Fruit fly (Drosophila melanogaster) whole organism, adult: ENCODE measurements around the gene btl.

Experiments used
- CG11617 ChIP-seq: fragments of 200-800 bp; sonication (Bioruptor generic); optimal IDR thresholded peaks from 2 replicates; lab custom pipeline; 2017; ENCODE audit warnings: mild to moderate bottlenecking, missing biosample characterization, missing genetic modification reagents, missing genetic modification characterization
- CG12768 ChIP-seq: fragments of 200-800 bp; sonication (Bioruptor generic); optimal IDR thresholded peaks from 2 replicates; lab custom pipeline; 2017; ENCODE audit warnings: missing biosample characterization, missing genetic modification characterization, mild to moderate bottlenecking, moderate library complexity, missing genetic modification reagents
- CG14711 ChIP-seq: fragments of 200-800 bp; sonication (Bioruptor generic); optimal IDR thresholded peaks from 2 replicates; lab custom pipeline; 2018; ENCODE audit warnings: missing biosample characterization, mild to moderate bottlenecking, missing genetic modification characterization, moderate library complexity
- CG1620 ChIP-seq: fragments of 200-800 bp; sonication (Bioruptor generic); optimal IDR thresholded peaks from 2 replicates; lab custom pipeline; 2016; ENCODE audit warnings: missing biosample characterization, missing genetic modification characterization
- CG33017 ChIP-seq: fragments of 200-800 bp; sonication (Bioruptor generic); optimal IDR thresholded peaks from 2 replicates; lab custom pipeline; 2018; ENCODE audit warnings: missing biosample characterization, mild to moderate bottlenecking, missing genetic modification characterization, moderate library complexity
- CG5204 ChIP-seq: fragments of 200-800 bp; sonication (Bioruptor generic); optimal IDR thresholded peaks from 2 replicates; lab custom pipeline; 2016; ENCODE audit warnings: missing biosample characterization, missing genetic modification characterization
- CG7045 ChIP-seq: fragments of 200-800 bp; sonication (Bioruptor generic); optimal IDR thresholded peaks from 2 replicates; lab custom pipeline; 2017; ENCODE audit warnings: missing biosample characterization, mild to moderate bottlenecking, missing genetic modification characterization
- CG7101 ChIP-seq: fragments of 200-800 bp; sonication (Bioruptor generic); optimal IDR thresholded peaks from 2 replicates; lab custom pipeline; 2018; ENCODE audit warnings: missing biosample characterization, mild to moderate bottlenecking, missing genetic modification characterization, moderate library complexity
- Clk ChIP-seq: fragments of 200-800 bp; sonication (Bioruptor generic); optimal IDR thresholded peaks from 2 replicates; lab custom pipeline; 2017; ENCODE audit warnings: missing biosample characterization, missing genetic modification characterization
- Crg-1 ChIP-seq: fragments of 200-800 bp; sonication (Bioruptor generic); optimal IDR thresholded peaks from 2 replicates; lab custom pipeline; 2016; ENCODE audit warnings: missing biosample characterization, missing genetic modification characterization
- Hr96 ChIP-seq: fragments of 200-800 bp; sonication (Bioruptor generic); optimal IDR thresholded peaks from 2 replicates; lab custom pipeline; 2016; ENCODE audit warnings: missing biosample characterization, missing genetic modification characterization
- Mnt ChIP-seq: fragments of 200-800 bp; sonication (Bioruptor generic); optimal IDR thresholded peaks from 2 replicates; lab custom pipeline; 2016; ENCODE audit warnings: missing biosample characterization, mild to moderate bottlenecking, missing genetic modification characterization
- bab1 ChIP-seq: fragments of 200-800 bp; sonication (Bioruptor generic); optimal IDR thresholded peaks from 3 replicates; lab custom pipeline; 2019; ENCODE audit warnings: missing biosample characterization, mild to moderate bottlenecking, missing genetic modification characterization, moderate library complexity
- cic ChIP-seq: fragments of 200-800 bp; sonication (Bioruptor generic); optimal IDR thresholded peaks from 2 replicates; lab custom pipeline; 2017; ENCODE audit warnings: missing biosample characterization, mild to moderate bottlenecking, missing genetic modification characterization, moderate library complexity
- cnc ChIP-seq, 2 experiments: fragments of >200 bp; optimal IDR thresholded peaks; 2 replicates each; lab custom pipeline; 2017
- kay ChIP-seq: fragments of 200-800 bp; sonication (Bioruptor generic); peaks from one replicate; lab custom pipeline; 2016; ENCODE audit warnings: missing biosample characterization, missing genetic modification characterization, borderline replicate concordance
- ovo ChIP-seq: fragments of 200-800 bp; sonication (Bioruptor generic); optimal IDR thresholded peaks from 2 replicates; lab custom pipeline; 2016; ENCODE audit warnings: missing biosample characterization, missing genetic modification characterization
- pad ChIP-seq: fragments of 200-800 bp; sonication (Bioruptor generic); optimal IDR thresholded peaks from 3 replicates; lab custom pipeline; 2017; ENCODE audit warnings: missing biosample characterization, missing genetic modification characterization, mild to moderate bottlenecking, moderate library complexity, missing genetic modification reagents
- tj ChIP-seq: fragments of 200-800 bp; sonication (Bioruptor generic); optimal IDR thresholded peaks from 3 replicates; lab custom pipeline; 2017; ENCODE audit warnings: missing biosample characterization, mild to moderate bottlenecking, missing genetic modification characterization, moderate library complexity
- toe ChIP-seq: fragments of 200-800 bp; sonication (Bioruptor generic); optimal IDR thresholded peaks from 2 replicates; lab custom pipeline; 2016; ENCODE audit warnings: missing biosample characterization, missing genetic modification characterization

The btl gene

DNA sequence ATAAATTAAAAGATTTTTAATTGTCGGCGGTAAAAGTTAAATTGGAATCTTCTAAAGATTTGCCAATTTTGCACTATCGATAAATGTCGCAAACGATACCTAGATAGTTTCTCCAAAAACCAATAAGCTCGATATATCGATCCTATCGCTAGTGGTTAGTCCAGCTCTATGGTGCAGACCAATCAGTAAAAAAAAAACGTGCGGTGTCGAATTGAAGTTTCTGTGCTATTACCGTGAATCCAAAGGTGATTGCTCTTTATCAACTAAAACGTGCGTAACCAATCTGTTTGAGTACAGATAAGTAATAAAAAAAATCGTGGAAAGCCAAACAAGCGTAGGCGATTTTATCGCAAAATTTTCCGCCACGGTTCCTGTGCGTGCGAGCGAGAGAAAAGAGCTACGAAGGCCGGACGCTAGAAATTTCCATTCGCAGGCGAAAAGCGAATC, 38.7 kb upstream of the btl start, which contains the start of gene Hsp110:
TSS of gene Hsp110 (plus strand) at position 153 of the 447 bp plus-strand sequence.
- TF ChIP-seq CG33017 (tag; lab: Kevin White, UChicago): peak; percentile 65
- no peak for TF ChIP-seq Clk
- peak; percentile 14 for TF ChIP-seq pad (GFP tag; lab: Kevin White, UChicago)
- no peak for TF ChIP-seq CG7045 (GFP tag; lab: Kevin White, UChicago)
- peak; percentile 36 for TF ChIP-seq CG12768 (GFP tag; lab: Kevin White, UChicago)
- peak; percentile 29 for TF ChIP-seq cic (GFP tag; lab: Kevin White, UChicago)
- TF ChIP-seq bab1: peak; percentile 64
- TF ChIP-seq CG1620 (GFP tag; lab: Kevin White, UChicago): peak; percentile 43
- peak; percentile 94 for TF ChIP-seq Mnt (GFP tag; lab: Kevin White, UChicago)
- no peak for TF ChIP-seq cnc (optimal IDR thresholded peaks at IDR 0.05; lab: Kevin White, UChicago)
- no peak for TF ChIP-seq Hr96
- peak; percentile 48 for TF ChIP-seq CG7101 (tag; lab: Kevin White, UChicago)
- peak; percentile 66 for TF ChIP-seq CG11617
- peak; percentile 96 for TF ChIP-seq kay (GFP tag; lab: Kevin White, UChicago)
- peak; percentile 43 for TF ChIP-seq Crg-1 (GFP tag; lab: Kevin White, UChicago)
- TF ChIP-seq CG5204 (GFP tag; lab: Kevin White, UChicago): no peak
- peak; percentile 48 for TF ChIP-seq tj (GFP tag; lab: Kevin White, UChicago)
- TF ChIP-seq CG14711 (tag; lab: Kevin White, UChicago): no peak
- TF ChIP-seq toe (GFP tag; lab: Kevin White, UChicago): no peak
- peak; percentile 4 for TF ChIP-seq ovo

DNA sequence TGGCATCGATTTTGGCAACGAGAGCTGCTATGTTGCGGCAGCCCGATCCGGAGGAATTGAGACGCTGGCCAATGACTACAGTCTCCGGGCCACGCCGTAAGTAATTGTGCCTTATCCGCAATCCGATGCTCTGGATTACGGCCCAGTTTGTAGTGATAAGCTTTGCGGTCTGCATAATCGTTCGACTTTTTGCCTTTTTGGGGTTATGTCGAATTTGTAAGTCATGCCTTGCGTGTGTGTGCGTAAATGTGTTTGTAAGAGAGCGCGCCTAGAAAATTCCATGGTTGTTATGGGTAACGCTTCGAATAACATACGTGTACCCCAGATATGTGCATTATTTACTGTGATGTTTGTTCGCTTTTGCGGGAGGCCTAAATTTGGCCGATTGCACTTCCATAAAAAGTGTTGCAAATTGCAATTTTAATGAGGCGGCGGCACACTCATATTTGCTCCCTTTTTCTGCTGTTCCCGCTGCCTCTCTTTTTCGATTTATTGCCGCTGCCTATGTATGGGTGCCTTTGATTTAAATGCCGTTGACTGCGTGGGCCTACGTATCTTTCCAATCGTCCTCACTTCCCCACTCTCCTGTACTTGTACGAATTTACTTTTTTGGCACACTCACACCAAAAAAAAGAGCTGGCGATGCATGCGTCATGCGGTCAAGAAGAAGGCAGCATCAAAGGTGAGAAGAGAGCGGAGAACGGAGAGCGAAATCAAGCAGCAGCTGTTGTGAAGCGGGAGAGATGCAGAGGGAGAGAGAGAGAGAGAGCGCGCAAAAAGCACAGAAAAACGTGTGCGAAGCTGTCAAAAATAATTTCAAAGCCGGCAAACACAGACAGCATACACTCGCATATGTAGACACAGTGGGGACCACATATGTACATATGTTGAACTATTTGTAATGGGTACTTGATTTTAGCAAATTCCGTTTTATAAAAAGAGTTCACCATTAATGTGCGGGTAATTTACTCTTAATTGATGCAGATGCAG, 37.6 kb upstream of the btl start:
- TF ChIP-seq CG11617: no peak
- TF ChIP-seq bab1: peak; percentile 2
- TF ChIP-seq pad (GFP tag; lab: Kevin White, UChicago): peak; percentile 78
- peak in 1 of 2 experiments; percentile 64 for TF ChIP-seq cnc (optimal IDR thresholded peaks at IDR 0.05; lab: Kevin White, UChicago)
- TF ChIP-seq CG1620 (GFP tag; lab: Kevin White, UChicago): no peak
- TF ChIP-seq cic (GFP tag; lab: Kevin White, UChicago): peak; percentile 47
- TF ChIP-seq tj (GFP tag; lab: Kevin White, UChicago): peak; percentile 33
- peak; percentile 89 for TF ChIP-seq Mnt (GFP tag; lab: Kevin White, UChicago)

DNA sequence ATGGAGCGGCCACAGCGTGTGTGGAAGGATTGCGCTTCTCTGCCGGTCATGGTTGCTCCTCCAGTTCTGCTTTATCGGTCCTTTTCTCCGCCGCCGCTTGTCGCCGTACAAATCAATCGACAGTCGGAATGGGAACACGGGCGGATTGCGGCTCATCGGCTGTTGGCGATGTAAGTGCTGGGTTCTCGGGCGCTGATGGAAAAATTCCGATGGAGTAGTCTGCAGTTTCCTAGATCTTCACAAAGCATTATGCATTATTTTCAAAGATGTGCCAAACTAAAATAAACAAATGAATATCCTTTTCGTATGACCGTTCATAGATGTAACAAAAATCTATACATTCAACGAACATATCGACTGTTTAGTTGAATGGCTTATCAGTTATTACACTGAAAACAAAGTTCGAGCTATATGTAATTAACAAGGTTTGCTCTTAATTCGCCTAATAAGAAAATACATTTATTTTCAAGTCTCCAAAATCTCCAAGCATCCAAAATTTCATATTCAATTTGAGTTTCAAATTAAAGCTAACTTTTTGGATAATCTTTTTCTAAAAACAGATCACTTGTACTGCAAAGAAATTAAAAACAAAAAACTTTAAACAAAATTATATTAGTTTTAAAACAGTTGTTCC, 25.8 kb upstream of the btl start, which contains the start of gene Neurl4:
TSS of gene Neurl4 (minus strand) at position 273 of the 634 bp plus-strand sequence.
- TF ChIP-seq Crg-1 (GFP tag; lab: Kevin White, UChicago): peak; percentile 7
- TF ChIP-seq CG33017 (tag; lab: Kevin White, UChicago): peak; percentile 49
- TF ChIP-seq pad (GFP tag; lab: Kevin White, UChicago): peak; percentile 43
- peak; percentile 3 for TF ChIP-seq cic (GFP tag; lab: Kevin White, UChicago)
- no peak for TF ChIP-seq bab1
- no peak for TF ChIP-seq kay (GFP tag; lab: Kevin White, UChicago)
- peak; percentile 37 for TF ChIP-seq CG11617
- TF ChIP-seq CG7101 (tag; lab: Kevin White, UChicago): peak; percentile 53
- TF ChIP-seq CG5204 (GFP tag; lab: Kevin White, UChicago): peak; percentile 56
- TF ChIP-seq cnc (optimal IDR thresholded peaks at IDR 0.05; lab: Kevin White, UChicago): no peak
- TF ChIP-seq ovo: peak; percentile 30
- no peak for TF ChIP-seq Mnt (GFP tag; lab: Kevin White, UChicago)
- no peak for TF ChIP-seq tj (GFP tag; lab: Kevin White, UChicago)
- no peak for TF ChIP-seq Clk
- peak; percentile 5 for TF ChIP-seq CG1620 (GFP tag; lab: Kevin White, UChicago)
- TF ChIP-seq toe (GFP tag; lab: Kevin White, UChicago): no peak
- TF ChIP-seq CG14711 (tag; lab: Kevin White, UChicago): peak; percentile 58
- no peak for TF ChIP-seq CG12768 (GFP tag; lab: Kevin White, UChicago)
- TF ChIP-seq CG7045 (GFP tag; lab: Kevin White, UChicago): peak; percentile 47
- TF ChIP-seq Hr96: no peak

DNA sequence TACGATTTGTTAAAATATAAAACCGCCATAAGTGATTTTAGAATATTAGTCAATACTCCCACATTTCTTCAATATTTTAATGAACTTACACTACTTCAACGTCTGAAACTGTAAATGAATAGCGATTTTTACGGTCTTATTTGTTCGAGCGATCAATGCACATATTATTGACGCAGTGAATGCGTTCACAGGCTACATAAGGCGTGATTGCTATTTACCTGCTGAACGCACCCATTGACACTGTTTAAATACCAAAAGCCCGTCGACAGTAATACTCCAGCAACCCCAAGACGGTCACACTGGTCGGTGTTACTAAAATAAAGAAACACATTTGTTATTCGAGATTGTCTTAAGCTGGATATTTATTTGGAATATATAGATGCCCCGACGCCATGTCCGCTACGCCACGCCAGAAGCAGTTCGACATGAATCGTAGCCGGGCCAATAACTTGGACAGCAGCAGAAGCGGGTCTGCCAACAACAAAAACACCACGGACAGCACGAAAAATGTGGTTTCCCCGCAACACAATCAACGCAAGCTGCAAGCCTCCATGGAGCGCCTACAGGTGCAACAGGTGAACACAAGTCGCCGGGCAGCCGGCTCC, 24.5 kb upstream of the btl start, which contains the start of gene CG6833:
TSS of gene CG6833 (plus strand) at position 263 of the 605 bp plus-strand sequence.
- TF ChIP-seq CG1620 (GFP tag; lab: Kevin White, UChicago) (peak; percentile 64), cnc (optimal IDR thresholded peaks at IDR 0.05; lab: Kevin White, UChicago) (no peak), CG7101 (tag; lab: Kevin White, UChicago) (peak; percentile 41), CG7045 (GFP tag; lab: Kevin White, UChicago) (peak; percentile 30), ovo (no peak), Hr96 (peak; percentile 57), bab1 (peak; percentile 76), Mnt (GFP tag; lab: Kevin White, UChicago) (peak; percentile 58), kay (GFP tag; lab: Kevin White, UChicago) (no peak), CG14711 (tag; lab: Kevin White, UChicago) (peak; percentile 42), Crg-1 (GFP tag; lab: Kevin White, UChicago) (no peak), CG12768 (GFP tag; lab: Kevin White, UChicago) (peak; percentile 30), CG33017 (tag; lab: Kevin White, UChicago) (no peak), tj (GFP tag; lab: Kevin White, UChicago) (no peak), pad (GFP tag; lab: Kevin White, UChicago) (peak; percentile 45), toe (GFP tag; lab: Kevin White, UChicago) (peak; percentile 68), CG11617 (no peak), CG5204 (GFP tag; lab: Kevin White, UChicago) (peak; percentile 55), cic (GFP tag; lab: Kevin White, UChicago) (no peak), Clk (peak; percentile 24)
